Worm (Caenorhabditis elegans) whole organism, midembryonic: ENCODE measurements around the gene C01G6.2.

ENCODE experiments used
- T22C8.4 ChIP-seq: fragments of 200-800 bp; sonication (Bioruptor generic); IDR thresholded peaks from 2 replicates; pipeline ENCODE4 v1.3.6; 2022; ENCODE audit warnings: missing genetic modification characterization, missing compliant biosample characterization
- cog-1 ChIP-seq: sonication (generic microtip); optimal IDR thresholded peaks from 2 replicates; lab custom pipeline; 2016; ENCODE audit warnings: missing genetic modification characterization, missing compliant biosample characterization
- flt-1 ChIP-seq: fragments of 200-800 bp; sonication (Bioruptor generic); IDR thresholded peaks from 2 replicates; pipeline ENCODE4 v1.3.6; 2022; ENCODE audit warnings: missing genetic modification characterization, missing compliant biosample characterization
- klf-2 ChIP-seq: fragments of 200-800 bp; sonication (Bioruptor generic); conservative IDR thresholded peaks from 2 replicates; pipeline ENCODE4 v1.3.6; 2022; ENCODE audit warnings: missing genetic modification reagents, missing genetic modification characterization, missing compliant biosample characterization
- med-1 ChIP-seq: sonication (generic microtip); optimal IDR thresholded peaks from 2 replicates; lab custom pipeline; 2017; ENCODE audit warnings: missing genetic modification characterization, mild to moderate bottlenecking, missing compliant biosample characterization, antibody characterized with exemption, missing genetic modification reagents; ENCODE audit not compliant: insufficient read depth
- ref-1 ChIP-seq: fragments of 200-800 bp; sonication (Bioruptor generic); conservative IDR thresholded peaks from 2 replicates; pipeline ENCODE4 v1.3.6; 2022; ENCODE audit warnings: missing genetic modification reagents, missing genetic modification characterization, missing compliant biosample characterization
- tab-1 ChIP-seq: fragments of 200-800 bp; sonication (Bioruptor generic); IDR thresholded peaks from 2 replicates; pipeline ENCODE4 v1.3.6; 2022; ENCODE audit warnings: missing genetic modification characterization, missing compliant biosample characterization

DNA sequence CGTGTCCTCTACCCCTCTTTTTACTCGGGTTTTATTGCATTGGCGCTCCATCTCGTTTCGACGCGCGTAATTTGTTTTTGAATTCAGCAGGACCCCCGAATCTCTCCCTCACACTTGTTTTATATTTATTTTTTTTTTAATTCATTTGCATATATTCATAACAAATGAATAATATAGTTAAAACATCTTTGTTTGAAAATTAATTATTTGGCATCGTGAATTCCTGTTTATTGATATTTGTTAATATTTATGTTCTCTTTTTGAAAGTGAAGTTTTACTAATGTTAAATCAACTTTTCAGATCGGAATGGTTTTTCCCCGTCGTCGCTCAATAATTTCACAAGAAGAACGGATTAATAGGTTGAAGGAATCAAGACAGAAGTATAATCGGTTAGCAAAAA lies 43.9 kb upstream of the C01G6.2 start, which contains the start of gene ZK1067.3:
- no peak for TF ChIP-seq ref-1 (GFP tag; lab: Robert Waterston, UW)
- no peak for TF ChIP-seq cog-1 (tag; lab: Kevin White, UChicago)
- TF ChIP-seq klf-2 = no peak
- TF ChIP-seq flt-1 = no peak
- TF ChIP-seq T22C8.4 (GFP tag; lab: Robert Waterston, UW) = no peak
- TF ChIP-seq med-1 (GFP tag; lab: Kevin White, UChicago) = no peak
- no peak for TF ChIP-seq tab-1 (GFP tag; lab: Robert Waterston, UW)
